Fruit fly (Drosophila melanogaster) whole organism, embryonic: Measurements from ENCODE around the gene CG13113.

Experiments used
- BtbVII ChIP-seq: fragments of 200-800 bp; sonication (Bioruptor generic); optimal IDR thresholded peaks from 3 replicates; lab custom pipeline; 2017; ENCODE audit warnings: missing biosample characterization, mild to moderate bottlenecking, missing genetic modification characterization
- CG10267 ChIP-seq: fragments of 200-800 bp; sonication (Bioruptor generic); optimal IDR thresholded peaks from 2 replicates; lab custom pipeline; 2018; ENCODE audit warnings: missing biosample characterization, mild to moderate bottlenecking, missing genetic modification characterization, moderate library complexity
- CG10543 ChIP-seq: fragments of 200-800 bp; sonication (Bioruptor generic); optimal IDR thresholded peaks from 3 replicates; lab custom pipeline; 2017; ENCODE audit warnings: missing biosample characterization, mild to moderate bottlenecking, missing genetic modification characterization, moderate library complexity
- CG11093 ChIP-seq: fragments of 200-800 bp; sonication (Bioruptor generic); IDR thresholded peaks from 3 replicates; pipeline ENCODE4 v1.3.6; 2022; ENCODE audit warnings: missing biosample characterization, missing genetic modification characterization
- CG11247 ChIP-seq: fragments of 200-800 bp; sonication (Bioruptor generic); IDR thresholded peaks from 2 replicates; pipeline ENCODE4 v1.3.6; 2022; ENCODE audit warnings: missing biosample characterization, missing genetic modification characterization
- CG12744 ChIP-seq: fragments of 200-800 bp; sonication (Bioruptor generic); optimal IDR thresholded peaks from 2 replicates; lab custom pipeline; 2016; ENCODE audit warnings: missing biosample characterization, missing genetic modification characterization
- CG12769 ChIP-seq: fragments of 200-800 bp; sonication (Bioruptor generic); optimal IDR thresholded peaks from 2 replicates; lab custom pipeline; 2019; ENCODE audit warnings: missing biosample characterization, mild to moderate bottlenecking, missing genetic modification characterization, moderate library complexity
- CG13287 ChIP-seq: fragments of 200-800 bp; sonication (Bioruptor generic); IDR thresholded peaks from 2 replicates; pipeline ENCODE4 v1.3.6; 2022; ENCODE audit warnings: missing biosample characterization, missing genetic modification characterization; ENCODE audit not compliant: partially characterized antibody
- CG13296 ChIP-seq: fragments of 200-800 bp; sonication (Bioruptor generic); optimal IDR thresholded peaks from 3 replicates; lab custom pipeline; 2018; ENCODE audit warnings: missing biosample characterization, mild to moderate bottlenecking, missing genetic modification characterization
- CG15269 ChIP-seq: fragments of 200-800 bp; sonication (Bioruptor generic); optimal IDR thresholded peaks from 2 replicates; lab custom pipeline; 2018; ENCODE audit warnings: missing biosample characterization, mild to moderate bottlenecking, missing genetic modification characterization, moderate library complexity
- CG16779 ChIP-seq: fragments of 200-800 bp; sonication (Bioruptor generic); IDR thresholded peaks from 2 replicates; pipeline ENCODE4 v1.3.6; 2022; ENCODE audit warnings: missing biosample characterization, missing genetic modification characterization
- CG18599 ChIP-seq: fragments of 200-800 bp; sonication (Bioruptor generic); optimal IDR thresholded peaks from 3 replicates; lab custom pipeline; 2017; ENCODE audit warnings: missing biosample characterization, missing genetic modification characterization, mild to moderate bottlenecking, moderate library complexity, missing genetic modification reagents
- CG3281 ChIP-seq: fragments of 200-800 bp; sonication (Bioruptor generic); optimal IDR thresholded peaks from 3 replicates; lab custom pipeline; 2017; ENCODE audit warnings: missing biosample characterization, mild to moderate bottlenecking, missing genetic modification characterization
- CG5180 ChIP-seq: fragments of 200-800 bp; sonication (Bioruptor generic); optimal IDR thresholded peaks from 3 replicates; lab custom pipeline; 2017; ENCODE audit warnings: missing biosample characterization, missing genetic modification characterization, mild to moderate bottlenecking, moderate library complexity, missing genetic modification reagents
- Eip74EF ChIP-seq, 2 experiments: fragments of 200-800 bp in 1 of 2; fragments of >200 bp in 1 of 2; sonication (Bioruptor generic) in 1 of 2; optimal IDR thresholded peaks; 2 replicates each; lab custom pipeline; 2017 to 2019; ENCODE audit warnings: missing biosample characterization in 2 of 2, missing genetic modification characterization in 2 of 2, mild to moderate bottlenecking in 1 of 2, moderate library complexity in 1 of 2
- Gug ChIP-seq: fragments of 200-800 bp; sonication (Bioruptor generic); IDR thresholded peaks from 4 replicates; pipeline ENCODE4 v1.3.6; 2022; ENCODE audit warnings: missing biosample characterization, missing genetic modification characterization
- HHEX ChIP-seq: fragments of 200-800 bp; sonication (Bioruptor generic); optimal IDR thresholded peaks from 3 replicates; lab custom pipeline; 2017; ENCODE audit warnings: missing biosample characterization, mild to moderate bottlenecking, missing genetic modification characterization, missing genetic modification reagents
- HLH54F ChIP-seq: fragments of 200-800 bp; sonication (Bioruptor generic); optimal IDR thresholded peaks from 3 replicates; lab custom pipeline; 2016; ENCODE audit warnings: missing biosample characterization, missing genetic modification characterization
- Hr78 ChIP-seq, 2 experiments: fragments of 200-800 bp in 1 of 2; fragments of >200 bp in 1 of 2; sonication (Bioruptor generic) in 1 of 2; optimal IDR thresholded peaks; 2 replicates each; lab custom pipeline; 2017 to 2019; ENCODE audit warnings: missing biosample characterization in 2 of 2, missing genetic modification characterization in 2 of 2, mild to moderate bottlenecking in 1 of 2, moderate library complexity in 1 of 2
- Myb ChIP-seq: fragments of 200-800 bp; sonication (Bioruptor generic); optimal IDR thresholded peaks from 2 replicates; lab custom pipeline; 2016; ENCODE audit warnings: missing biosample characterization, missing genetic modification characterization
- Optix ChIP-seq: fragments of 200-800 bp; sonication (Bioruptor generic); IDR thresholded peaks from 3 replicates; pipeline ENCODE4 v1.3.6; 2022; ENCODE audit warnings: missing biosample characterization, missing genetic modification characterization
- Pdp1 ChIP-seq, 2 experiments: fragments of 200-800 bp; sonication (Bioruptor generic); optimal IDR thresholded peaks; 3 replicates each; lab custom pipeline; 2016; ENCODE audit warnings: missing biosample characterization in 2 of 2, missing genetic modification characterization in 2 of 2, mild to moderate bottlenecking in 1 of 2, moderate library complexity in 1 of 2
- Rx ChIP-seq: fragments of 200-800 bp; sonication (Bioruptor generic); IDR thresholded peaks from 2 replicates; pipeline ENCODE4 v1.3.6; 2022; ENCODE audit warnings: missing biosample characterization, missing genetic modification characterization
- Sox100B ChIP-seq: fragments of 200-800 bp; sonication (Bioruptor generic); optimal IDR thresholded peaks from 3 replicates; lab custom pipeline; 2018; ENCODE audit warnings: missing biosample characterization, mild to moderate bottlenecking, missing genetic modification characterization
- abd-A ChIP-seq: fragments of 200-800 bp; sonication (Bioruptor generic); optimal IDR thresholded peaks from 3 replicates; lab custom pipeline; 2019; ENCODE audit warnings: missing biosample characterization, mild to moderate bottlenecking, missing genetic modification characterization, moderate library complexity
- az2 ChIP-seq: fragments of 200-800 bp; sonication (Bioruptor generic); optimal IDR thresholded peaks from 3 replicates; lab custom pipeline; 2016; ENCODE audit warnings: missing biosample characterization, missing genetic modification characterization
- btn ChIP-seq: fragments of 200-800 bp; sonication (Bioruptor generic); optimal IDR thresholded peaks from 2 replicates; lab custom pipeline; 2016; ENCODE audit warnings: missing biosample characterization, missing genetic modification characterization
- chif ChIP-seq, 2 experiments: fragments of 200-800 bp; sonication (Bioruptor generic); optimal IDR thresholded peaks; 3 replicates each; lab custom pipeline; 2016; ENCODE audit warnings: missing biosample characterization in 2 of 2, missing genetic modification characterization in 2 of 2
- chinmo ChIP-seq: fragments of 200-800 bp; sonication (Bioruptor generic); IDR thresholded peaks from 4 replicates; pipeline ENCODE4 v1.3.6; 2022; ENCODE audit warnings: missing biosample characterization, missing genetic modification characterization; ENCODE audit not compliant: partially characterized antibody
- ci ChIP-seq: fragments of 200-800 bp; sonication (Bioruptor generic); IDR thresholded peaks from 3 replicates; pipeline ENCODE4 v1.3.6; 2022; ENCODE audit warnings: missing biosample characterization, missing genetic modification characterization
- ems ChIP-seq: fragments of 200-800 bp; sonication (Bioruptor generic); optimal IDR thresholded peaks from 3 replicates; lab custom pipeline; 2016; ENCODE audit warnings: missing biosample characterization, missing genetic modification characterization
- fd3F ChIP-seq: fragments of 200-800 bp; sonication (Bioruptor generic); optimal IDR thresholded peaks from 2 replicates; lab custom pipeline; 2018; ENCODE audit warnings: missing biosample characterization, mild to moderate bottlenecking, missing genetic modification characterization, moderate library complexity
- grau ChIP-seq: fragments of 200-800 bp; optimal IDR thresholded peaks from 3 replicates; lab custom pipeline; 2019; ENCODE audit warnings: missing biosample characterization, mild to moderate bottlenecking, missing genetic modification characterization, moderate library complexity
- grn ChIP-seq: fragments of 200-800 bp; sonication (Bioruptor generic); optimal IDR thresholded peaks from 3 replicates; lab custom pipeline; 2017; ENCODE audit warnings: missing biosample characterization, missing genetic modification characterization
- jing ChIP-seq: fragments of 200-800 bp; sonication (Bioruptor generic); optimal IDR thresholded peaks from 2 replicates; lab custom pipeline; 2018; ENCODE audit warnings: missing biosample characterization, mild to moderate bottlenecking, missing genetic modification characterization
- kah ChIP-seq: fragments of 200-800 bp; sonication (Bioruptor generic); optimal IDR thresholded peaks from 2 replicates; lab custom pipeline; 2018; ENCODE audit warnings: missing biosample characterization, mild to moderate bottlenecking, missing genetic modification characterization
- lab ChIP-seq: fragments of 200-800 bp; sonication (Bioruptor generic); optimal IDR thresholded peaks from 3 replicates; lab custom pipeline; 2017; ENCODE audit warnings: missing biosample characterization, missing genetic modification characterization, mild to moderate bottlenecking, moderate library complexity, missing genetic modification reagents
- lov ChIP-seq, 2 experiments: fragments of 200-800 bp in 1 of 2; fragments of >200 bp in 1 of 2; sonication (Bioruptor generic) in 1 of 2; IDR thresholded peaks in 1 of 2; optimal IDR thresholded peaks in 1 of 2; 2 replicates in 1 of 2; 3 replicates in 1 of 2; pipeline versions ENCODE4 v1.3.6 to Lab custom; 2017 to 2022; ENCODE audit warnings: missing biosample characterization in 1 of 2, missing genetic modification characterization in 1 of 2
- oc ChIP-seq: fragments of 200-800 bp; sonication (Bioruptor generic); optimal IDR thresholded peaks from 2 replicates; lab custom pipeline; 2018; ENCODE audit warnings: missing biosample characterization, mild to moderate bottlenecking, missing genetic modification characterization, moderate library complexity
- otp ChIP-seq: fragments of 200-800 bp; sonication (Bioruptor generic); IDR thresholded peaks from 3 replicates; pipeline ENCODE4, ENCODE4 v1.3.6; 2022; ENCODE audit warnings: missing biosample characterization, missing genetic modification characterization
- pros ChIP-seq: fragments of 200-800 bp; sonication (Bioruptor generic); optimal IDR thresholded peaks from 3 replicates; lab custom pipeline; 2019; ENCODE audit warnings: missing biosample characterization, mild to moderate bottlenecking, missing genetic modification characterization, moderate library complexity
- rib ChIP-seq: fragments of 200-800 bp; sonication (Bioruptor generic); IDR thresholded peaks from 2 replicates; pipeline ENCODE4 v1.3.6; 2022; ENCODE audit warnings: missing biosample characterization, missing genetic modification characterization
- sc ChIP-seq, 3 experiments: fragments of >200 bp in 2 of 3; fragments of 200-800 bp in 1 of 3; sonication (Bioruptor generic) in 1 of 3; optimal IDR thresholded peaks; 2 replicates in 2 of 3; 3 replicates in 1 of 3; lab custom pipeline; 2017; ENCODE audit warnings: mild to moderate bottlenecking in 1 of 3, missing biosample characterization in 1 of 3, missing genetic modification characterization in 1 of 3, missing genetic modification reagents in 1 of 3
- sd ChIP-seq: fragments of 200-800 bp; sonication (Bioruptor generic); optimal IDR thresholded peaks from 3 replicates; lab custom pipeline; 2018; ENCODE audit warnings: missing biosample characterization, mild to moderate bottlenecking, missing genetic modification characterization, moderate library complexity
- sens ChIP-seq: fragments of 200-800 bp; sonication (Bioruptor generic); peaks from one replicate; lab custom pipeline; 2016; ENCODE audit warnings: missing biosample characterization, missing genetic modification characterization
- tna ChIP-seq: fragments of 200-800 bp; sonication (Bioruptor generic); IDR thresholded peaks from 2 replicates; pipeline ENCODE4 v1.3.6; 2022; ENCODE audit warnings: missing biosample characterization, missing genetic modification characterization; ENCODE audit not compliant: partially characterized antibody
- z ChIP-seq: fragments of 200-800 bp; sonication (Bioruptor generic); IDR thresholded peaks from 3 replicates; pipeline ENCODE4 v1.3.6; 2022; ENCODE audit warnings: missing biosample characterization, missing genetic modification characterization
- zfh1 ChIP-seq: fragments of 200-800 bp; sonication (Bioruptor generic); IDR thresholded peaks from 3 replicates; pipeline ENCODE4 v1.3.6; 2022; ENCODE audit warnings: missing biosample characterization, missing genetic modification characterization

The CG13113 gene

dm6 chr2L:9508547-9509197 lies 35.3 kb upstream of the CG13113 start (continued):
- TF ChIP-seq Hr78 (GFP tag; optimal IDR thresholded peaks at IDR 0.05; lab: Kevin White, UChicago) = peak in 1 of 2 experiments; percentile 22
- no peak for TF ChIP-seq Sox100B
- TF ChIP-seq z (GFP tag; lab: Robert Waterston, UW) = 0 out of 3 replicates have a peak, but pooled peaks have one; percentile 8
- TF ChIP-seq pros (GFP tag; lab: Kevin White, UChicago) = peak; percentile 63
- peak; percentile 48 for TF ChIP-seq abd-A (tag; lab: Kevin White, UChicago)
- no peak for TF ChIP-seq az2 (GFP tag; lab: Kevin White, UChicago)
- peak; percentile 48 for TF ChIP-seq CG10543 (GFP tag; lab: Kevin White, UChicago)
- TF ChIP-seq HHEX (GFP tag; lab: Kevin White, UChicago) = no peak
- no peak for TF ChIP-seq Myb (GFP tag; lab: Kevin White, UChicago)
- TF ChIP-seq CG5180 = peak; percentile 30
- TF ChIP-seq CG18599 (GFP tag; lab: Kevin White, UChicago) = peak; percentile 22
- TF ChIP-seq oc (tag; lab: Kevin White, UChicago) = peak; percentile 25
- TF ChIP-seq CG3281 (GFP tag; lab: Kevin White, UChicago) = peak; percentile 33
- TF ChIP-seq BtbVII = peak; percentile 9
- TF ChIP-seq rib (GFP tag; lab: Robert Waterston, UW) = peak; percentile 53; the same call in 1 of the 2 replicates
- 0 out of 3 replicates have a peak, but pooled peaks have one; percentile 24 for TF ChIP-seq ci (GFP tag; lab: Robert Waterston, UW)
- TF ChIP-seq CG12769 = peak; percentile 87
- peak; percentile 40; the same call in 1 of the 3 replicates for TF ChIP-seq otp (GFP tag; lab: Robert Waterston, UW)
- no peak for TF ChIP-seq CG16779
- no peak for TF ChIP-seq Rx
- no peak for TF ChIP-seq Gug (GFP tag; lab: Robert Waterston, UW)
- no peak for TF ChIP-seq lov (optimal IDR thresholded peaks at IDR 0.05; lab: Kevin White, UChicago)
- 0 out of 3 replicates have a peak, but pooled peaks have one; percentile 48 for TF ChIP-seq lov (GFP tag; IDR thresholded peaks at IDR 0.05; lab: Robert Waterston, UW)
- TF ChIP-seq Eip74EF (GFP tag; optimal IDR thresholded peaks at IDR 0.05; lab: Kevin White, UChicago) = no peak
- TF ChIP-seq lab (GFP tag; lab: Kevin White, UChicago) = peak; percentile 40
- peak; percentile 79 for TF ChIP-seq grn
- peak; percentile 26 for TF ChIP-seq sd (tag; lab: Kevin White, UChicago)
- TF ChIP-seq CG15269 (tag; lab: Kevin White, UChicago) = peak; percentile 5
- TF ChIP-seq tna = no peak
- TF ChIP-seq chinmo = peak; percentile 88; the same call in 3 of the 4 replicates
- TF ChIP-seq chif (GFP tag; optimal IDR thresholded peaks at IDR 0.05; lab: Kevin White, UChicago) = no peak
- TF ChIP-seq sens = peak; percentile 75
- TF ChIP-seq, all 482 proteins: peak for 37

- TF ChIP-seq CG13287 (GFP tag; lab: Robert Waterston, UW) (no peak), fd3F (GFP tag; lab: Kevin White, UChicago) (peak; percentile 50), Optix (GFP tag; lab: Robert Waterston, UW) (no peak), CG11247 (no peak; the same call in 1 of the 2 replicates), sc (optimal IDR thresholded peaks at IDR 0.05; lab: Kevin White, UChicago) (no peak), sc (GFP tag; optimal IDR thresholded peaks at IDR 0.05; lab: Kevin White, UChicago) (peak; percentile 1), CG12744 (GFP tag; lab: Kevin White, UChicago) (no peak), CG10267 (tag; lab: Kevin White, UChicago) (no peak), Pdp1 (GFP tag; optimal IDR thresholded peaks at IDR 0.05; lab: Kevin White, UChicago) (peak in 1 of 2 experiments; percentile 10), HLH54F (no peak), zfh1 (GFP tag; lab: Robert Waterston, UW) (0 out of 3 replicates have a peak, but pooled peaks have one; percentile 23), grau (tag; lab: Kevin White, UChicago) (peak; percentile 16), CG11093 (no peak), kah (GFP tag; lab: Kevin White, UChicago) (no peak), jing (GFP tag; lab: Kevin White, UChicago) (no peak), ems (no peak), btn (GFP tag; lab: Kevin White, UChicago) (no peak), CG13296 (GFP tag; lab: Kevin White, UChicago) (peak; percentile 77)
Measured at dm6 chr2L:9509653-9510052, 34.3 kb upstream of the CG13113 start.
